Worm (Caenorhabditis elegans): ENCODE measurements around the gene srbc-38.

The srbc-38 gene

ce11 chrV:731330-731729 is 24.3 kb downstream of the srbc-38 start (continued):
- TF ChIP-seq die-1 (tag; optimal IDR thresholded peaks at IDR 0.05) (peak; percentile 57), tbx-9 (tag; optimal IDR thresholded peaks at IDR 0.05; ENCODE audit: borderline replicate concordance) (no peak), F52B5.7 (tag; optimal IDR thresholded peaks at IDR 0.05) (peak; percentile 76), somi-1 (GFP tag; optimal IDR thresholded peaks at IDR 0.05) (peak; percentile 89), madf-10 (tag; optimal IDR thresholded peaks at IDR 0.05) (peak; percentile 79), rpc-1 (optimal IDR thresholded peaks at IDR 0.05) (no peak), rpc-1 (tag; optimal IDR thresholded peaks at IDR 0.05) (no peak), unc-130 (GFP tag; optimal IDR thresholded peaks at IDR 0.05) (no peak), F57A8.1 (GFP tag; optimal IDR thresholded peaks at IDR 0.05) (no peak), ZK185.1 (tag; optimal IDR thresholded peaks at IDR 0.05; ENCODE audit: poor library complexity, severe bottlenecking) (peak; percentile 73), dox-1 (GFP tag; IDR thresholded peaks at IDR 0.05) (peak; percentile 60; the same call in 1 of the 2 replicates), ceh-27 (GFP tag; optimal IDR thresholded peaks at IDR 0.05) (peak; percentile 41), lin-40 (tag; optimal IDR thresholded peaks at IDR 0.05) (peak; percentile 75), lin-26 (GFP tag; IDR thresholded peaks at IDR 0.05) (peak; percentile 73), dpff-1 (tag; optimal IDR thresholded peaks at IDR 0.05) (no peak)

DNA sequence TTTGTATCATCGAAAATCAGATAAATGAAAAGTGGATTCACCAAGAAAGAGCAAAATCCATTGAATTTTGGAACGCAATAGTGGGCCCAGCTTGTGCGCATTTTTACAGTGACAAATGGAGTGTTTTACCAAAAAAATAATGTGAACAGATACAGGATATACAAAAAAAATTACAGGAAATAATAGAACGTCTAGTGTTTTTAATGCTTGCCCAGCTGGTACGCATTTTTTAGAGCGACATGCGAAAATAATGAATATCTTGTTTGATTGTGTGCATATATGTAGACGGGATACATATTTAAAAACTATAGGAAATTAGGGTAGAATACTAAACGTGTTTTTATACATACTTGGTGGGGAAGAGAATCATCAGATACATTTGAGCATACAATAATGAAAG is 29.2 kb downstream of the srbc-38 start, which contains the start of gene srj-25:
Gene srj-25 (minus strand): TSS at position 101 of the 400 bp plus-strand sequence.
- TF ChIP-seq Y53F4B.3 (GFP tag; IDR thresholded peaks at IDR 0.05) (no peak), attf-5 (GFP tag; optimal IDR thresholded peaks at IDR 0.05) (no peak), ZK185.1 (tag; optimal IDR thresholded peaks at IDR 0.05; ENCODE audit: poor library complexity, severe bottlenecking) (no peak), madf-8 (GFP tag; conservative IDR thresholded peaks at IDR 0.05) (no peak), attf-6 (GFP tag; IDR thresholded peaks at IDR 0.05) (no peak), lin-54 (GFP tag; optimal IDR thresholded peaks at IDR 0.05) (no peak), bed-1 (GFP tag; IDR thresholded peaks at IDR 0.05) (no peak), mcd-1 (GFP tag; IDR thresholded peaks at IDR 0.05) (no peak), hrde-1 (tag; optimal IDR thresholded peaks at IDR 0.05; ENCODE audit: borderline replicate concordance) (no peak), let-607 (tag; optimal IDR thresholded peaks at IDR 0.05) (no peak), sptf-2 (GFP tag; optimal IDR thresholded peaks at IDR 0.05) (no peak), unc-62 (GFP tag; optimal IDR thresholded peaks at IDR 0.05) (no peak), lin-35 (GFP tag; optimal IDR thresholded peaks at IDR 0.05) (no peak), ztf-25 (GFP tag; IDR thresholded peaks at IDR 0.05) (no peak)

DNA sequence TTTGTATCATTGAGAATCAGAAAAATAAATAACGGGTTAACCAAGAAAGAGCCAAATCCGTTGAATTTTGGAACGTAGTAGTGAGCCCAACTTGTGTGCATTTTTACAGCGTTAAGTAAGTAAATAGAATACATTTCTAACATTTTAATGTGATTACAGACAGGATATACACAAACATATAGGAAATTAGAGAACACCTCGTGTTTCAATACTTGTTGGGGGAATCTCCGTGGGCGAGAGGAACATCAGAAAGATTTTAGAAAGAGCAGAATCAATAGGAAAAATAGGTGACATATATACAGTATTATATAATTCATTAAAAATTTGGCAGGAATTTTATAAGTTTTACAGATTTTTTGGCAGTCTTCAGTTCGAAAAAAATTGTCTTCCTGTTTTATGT is 31.8 kb downstream of the srbc-38 start, which contains the start of gene srj-24:
Gene srj-24 (minus strand): TSS at position 101 of the 400 bp plus-strand sequence.
- TF ChIP-seq madf-6 (GFP tag; IDR thresholded peaks at IDR 0.05) (no peak), tbp1 (GFP tag; optimal IDR thresholded peaks at IDR 0.05) (no peak), lsl-1 (GFP tag; optimal IDR thresholded peaks at IDR 0.05) (no peak), B0261.1 (tag; optimal IDR thresholded peaks at IDR 0.05) (no peak), F55B11.4 (tag; optimal IDR thresholded peaks at IDR 0.05; ENCODE audit: borderline replicate concordance, insufficient read depth) (no peak), cebp-2 (GFP tag; IDR thresholded peaks at IDR 0.05) (no peak), cebp-1 (GFP tag; IDR thresholded peaks at IDR 0.05) (no peak), cebp-1 (tag; optimal IDR thresholded peaks at IDR 0.05) (no peak), lin-35 (GFP tag; optimal IDR thresholded peaks at IDR 0.05) (no peak), ztf-3 (GFP tag; optimal IDR thresholded peaks at IDR 0.05) (no peak), efl-1 (GFP tag; optimal IDR thresholded peaks at IDR 0.05) (no peak), Y53G8AR.9 (GFP tag; conservative IDR thresholded peaks at IDR 0.05) (no peak), Y79H2A.3 (GFP tag; conservative IDR thresholded peaks at IDR 0.05) (no peak), pha-4 (tag; optimal IDR thresholded peaks at IDR 0.05) (no peak), snpc-1.1 (tag; optimal IDR thresholded peaks at IDR 0.05; ENCODE audit: insufficient read depth) (no peak), dpff-1 (tag; optimal IDR thresholded peaks at IDR 0.05) (no peak), mes-4 (tag; optimal IDR thresholded peaks at IDR 0.05) (no peak), tbx-9 (tag; optimal IDR thresholded peaks at IDR 0.05; ENCODE audit: borderline replicate concordance) (no peak), tlf-1 (GFP tag; optimal IDR thresholded peaks at IDR 0.05) (no peak)
